Fruit fly (Drosophila melanogaster) whole organism, embryonic: ENCODE results near the gene CG31792.

Experiments
- B-H2 ChIP-seq: fragments of 200-800 bp; sonication (Bioruptor generic); optimal IDR thresholded peaks from 2 replicates; lab custom pipeline; 2018; ENCODE audit warnings: missing biosample characterization, mild to moderate bottlenecking, missing genetic modification characterization
- BtbVII ChIP-seq: fragments of 200-800 bp; sonication (Bioruptor generic); optimal IDR thresholded peaks from 3 replicates; lab custom pipeline; 2017; ENCODE audit warnings: missing biosample characterization, mild to moderate bottlenecking, missing genetic modification characterization
- CG10267 ChIP-seq: fragments of 200-800 bp; sonication (Bioruptor generic); optimal IDR thresholded peaks from 2 replicates; lab custom pipeline; 2018; ENCODE audit warnings: missing biosample characterization, mild to moderate bottlenecking, missing genetic modification characterization, moderate library complexity
- CG12391 ChIP-seq: fragments of 200-800 bp; sonication (Bioruptor generic); optimal IDR thresholded peaks from 3 replicates; lab custom pipeline; 2018; ENCODE audit warnings: missing biosample characterization, mild to moderate bottlenecking, missing genetic modification characterization, moderate library complexity
- CG15011 ChIP-seq: fragments of 200-800 bp; sonication (Bioruptor generic); optimal IDR thresholded peaks from 3 replicates; lab custom pipeline; 2018; ENCODE audit warnings: missing biosample characterization, mild to moderate bottlenecking, missing genetic modification characterization
- CG1603 ChIP-seq: fragments of 200-800 bp; sonication (Bioruptor generic); optimal IDR thresholded peaks from 2 replicates; lab custom pipeline; 2019; ENCODE audit warnings: missing biosample characterization, mild to moderate bottlenecking, missing genetic modification characterization, moderate library complexity
- CG16779 ChIP-seq: fragments of 200-800 bp; sonication (Bioruptor generic); IDR thresholded peaks from 2 replicates; pipeline ENCODE4 v1.3.6; 2022; ENCODE audit warnings: missing biosample characterization, missing genetic modification characterization
- CG17328 ChIP-seq: fragments of 200-800 bp; sonication (Bioruptor generic); IDR thresholded peaks from 2 replicates; pipeline ENCODE4 v1.3.6; 2022; ENCODE audit warnings: missing biosample characterization, missing genetic modification characterization
- CG17359 ChIP-seq: fragments of 200-800 bp; sonication (Bioruptor generic); optimal IDR thresholded peaks from 3 replicates; lab custom pipeline; 2018; ENCODE audit warnings: missing biosample characterization, mild to moderate bottlenecking, missing genetic modification characterization, moderate library complexity
- CG17802 ChIP-seq: fragments of 200-800 bp; sonication (Bioruptor generic); optimal IDR thresholded peaks from 2 replicates; lab custom pipeline; 2018; ENCODE audit warnings: missing biosample characterization, mild to moderate bottlenecking, missing genetic modification characterization, moderate library complexity
- CG17912 ChIP-seq: fragments of 200-800 bp; sonication (Bioruptor generic); optimal IDR thresholded peaks from 2 replicates; lab custom pipeline; 2018; ENCODE audit warnings: missing biosample characterization, mild to moderate bottlenecking, missing genetic modification characterization
- CG1832 ChIP-seq: fragments of 200-800 bp; sonication (Bioruptor generic); optimal IDR thresholded peaks from 2 replicates; lab custom pipeline; 2017; ENCODE audit warnings: missing biosample characterization, mild to moderate bottlenecking, missing genetic modification characterization, inconsistent platforms
- CG31441 ChIP-seq: fragments of 200-800 bp; sonication (Bioruptor generic); IDR thresholded peaks from 2 replicates; pipeline ENCODE4 v1.3.6; 2022; ENCODE audit warnings: missing biosample characterization, missing genetic modification characterization
- CG3407 ChIP-seq: fragments of 200-800 bp; sonication (Bioruptor generic); optimal IDR thresholded peaks from 2 replicates; lab custom pipeline; 2018; ENCODE audit warnings: missing biosample characterization, mild to moderate bottlenecking, missing genetic modification characterization
- CG4282 ChIP-seq: fragments of 200-800 bp; sonication (Bioruptor generic); optimal IDR thresholded peaks from 2 replicates; lab custom pipeline; 2016; ENCODE audit warnings: missing biosample characterization, missing genetic modification characterization
- CG43689 ChIP-seq: fragments of 200-800 bp; sonication (Bioruptor generic); IDR thresholded peaks from 2 replicates; pipeline ENCODE4 v1.3.6; 2022; ENCODE audit warnings: missing biosample characterization, missing genetic modification characterization
- CG7357 ChIP-seq: fragments of 200-800 bp; sonication (Bioruptor generic); IDR thresholded peaks from 3 replicates; pipeline ENCODE4 v1.3.6; 2022; ENCODE audit warnings: missing biosample characterization, missing genetic modification characterization
- CG8478 ChIP-seq: fragments of >200 bp; optimal IDR thresholded peaks from 2 replicates; lab custom pipeline; 2018
- CG8924 ChIP-seq: fragments of 200-800 bp; optimal IDR thresholded peaks from 3 replicates; lab custom pipeline; 2019; ENCODE audit warnings: missing biosample characterization, mild to moderate bottlenecking, missing genetic modification characterization, moderate library complexity
- CG8944 ChIP-seq: fragments of 200-800 bp; sonication (Bioruptor generic); optimal IDR thresholded peaks from 3 replicates; lab custom pipeline; 2016; ENCODE audit warnings: missing biosample characterization, missing genetic modification characterization
- CG9609 ChIP-seq: fragments of 200-800 bp; sonication (Bioruptor generic); optimal IDR thresholded peaks from 3 replicates; lab custom pipeline; 2016; ENCODE audit warnings: missing biosample characterization, missing genetic modification characterization
- CG9727 ChIP-seq: fragments of 200-800 bp; sonication (Bioruptor generic); optimal IDR thresholded peaks from 3 replicates; lab custom pipeline; 2017; ENCODE audit warnings: missing biosample characterization, mild to moderate bottlenecking, missing genetic modification characterization
- CG9817 ChIP-seq: fragments of 200-800 bp; sonication (Bioruptor generic); optimal IDR thresholded peaks from 2 replicates; lab custom pipeline; 2018; ENCODE audit warnings: missing biosample characterization, mild to moderate bottlenecking, missing genetic modification characterization, moderate library complexity
- Chrac-16 ChIP-seq: fragments of 200-800 bp; sonication (Bioruptor generic); optimal IDR thresholded peaks from 3 replicates; lab custom pipeline; 2016; ENCODE audit warnings: missing biosample characterization, missing genetic modification characterization
- Dfd ChIP-seq, 2 experiments: fragments of >200 bp; optimal IDR thresholded peaks; 2 replicates each; lab custom pipeline; 2017; ENCODE audit warnings: missing biosample characterization in 2 of 2, missing genetic modification characterization in 2 of 2
- Hmr ChIP-seq: fragments of 200-800 bp; sonication (Bioruptor generic); optimal IDR thresholded peaks from 3 replicates; lab custom pipeline; 2017; ENCODE audit warnings: mild to moderate bottlenecking, missing biosample characterization, missing genetic modification reagents, missing genetic modification characterization
- Hr78 ChIP-seq, 2 experiments: fragments of 200-800 bp in 1 of 2; fragments of >200 bp in 1 of 2; sonication (Bioruptor generic) in 1 of 2; optimal IDR thresholded peaks; 2 replicates each; lab custom pipeline; 2017 to 2019; ENCODE audit warnings: missing biosample characterization in 2 of 2, missing genetic modification characterization in 2 of 2, mild to moderate bottlenecking in 1 of 2, moderate library complexity in 1 of 2
- Kr ChIP-seq: fragments of 200-800 bp; sonication (Bioruptor generic); optimal IDR thresholded peaks from 2 replicates; lab custom pipeline; 2017; ENCODE audit warnings: missing biosample characterization, mild to moderate bottlenecking, missing genetic modification characterization
- Mad ChIP-seq: fragments of 200-800 bp; sonication (Bioruptor generic); optimal IDR thresholded peaks from 2 replicates; lab custom pipeline; 2016; ENCODE audit warnings: missing biosample characterization, missing genetic modification characterization
- Mes4 ChIP-seq: fragments of 200-800 bp; sonication (Bioruptor generic); optimal IDR thresholded peaks from 2 replicates; lab custom pipeline; 2016; ENCODE audit warnings: missing biosample characterization, missing genetic modification characterization
- Ravus ChIP-seq: fragments of 200-800 bp; sonication (Bioruptor generic); IDR thresholded peaks from 2 replicates; pipeline ENCODE4 v1.3.6; 2022; ENCODE audit warnings: missing biosample characterization, missing genetic modification characterization
- Sox102F ChIP-seq: fragments of 200-800 bp; sonication (Bioruptor generic); optimal IDR thresholded peaks from 2 replicates; lab custom pipeline; 2018; ENCODE audit warnings: missing biosample characterization, mild to moderate bottlenecking, missing genetic modification characterization, moderate library complexity
- Spps ChIP-seq: fragments of 200-800 bp; sonication (Bioruptor generic); optimal IDR thresholded peaks from 2 replicates; lab custom pipeline; 2018; ENCODE audit warnings: missing biosample characterization, mild to moderate bottlenecking, missing genetic modification characterization
- Sry-β ChIP-seq: fragments of 200-800 bp; sonication (Bioruptor generic); optimal IDR thresholded peaks from 2 replicates; lab custom pipeline; 2018; ENCODE audit warnings: missing biosample characterization, mild to moderate bottlenecking, missing genetic modification characterization, moderate library complexity
- ac ChIP-seq: fragments of 200-800 bp; sonication (Bioruptor generic); optimal IDR thresholded peaks from 3 replicates; lab custom pipeline; 2017; ENCODE audit warnings: missing biosample characterization, mild to moderate bottlenecking, missing genetic modification characterization
- dimm ChIP-seq: fragments of 200-800 bp; sonication (Bioruptor generic); IDR thresholded peaks from 2 replicates; pipeline ENCODE4 v1.3.6; 2022; ENCODE audit warnings: missing biosample characterization, missing genetic modification characterization
- dmrt11E ChIP-seq: fragments of 200-800 bp; sonication (Bioruptor generic); optimal IDR thresholded peaks from 3 replicates; lab custom pipeline; 2018; ENCODE audit warnings: missing biosample characterization, mild to moderate bottlenecking, missing genetic modification characterization, moderate library complexity
- dpn ChIP-seq, 2 experiments: fragments of 200-800 bp; sonication (Bioruptor generic); optimal IDR thresholded peaks; 3 replicates each; lab custom pipeline; 2016; ENCODE audit warnings: missing biosample characterization in 2 of 2, missing genetic modification characterization in 2 of 2
- emc ChIP-seq: fragments of 200-800 bp; sonication (Bioruptor generic); optimal IDR thresholded peaks from 2 replicates; lab custom pipeline; 2016; ENCODE audit warnings: missing biosample characterization, missing genetic modification characterization
- ewg ChIP-seq: fragments of 200-800 bp; sonication (Bioruptor generic); optimal IDR thresholded peaks from 3 replicates; lab custom pipeline; 2017; ENCODE audit warnings: mild to moderate bottlenecking, missing biosample characterization, missing genetic modification reagents, missing genetic modification characterization
- fd3F ChIP-seq: fragments of 200-800 bp; sonication (Bioruptor generic); optimal IDR thresholded peaks from 2 replicates; lab custom pipeline; 2018; ENCODE audit warnings: missing biosample characterization, mild to moderate bottlenecking, missing genetic modification characterization, moderate library complexity
- jing ChIP-seq: fragments of 200-800 bp; sonication (Bioruptor generic); optimal IDR thresholded peaks from 2 replicates; lab custom pipeline; 2018; ENCODE audit warnings: missing biosample characterization, mild to moderate bottlenecking, missing genetic modification characterization
- oc ChIP-seq: fragments of 200-800 bp; sonication (Bioruptor generic); optimal IDR thresholded peaks from 2 replicates; lab custom pipeline; 2018; ENCODE audit warnings: missing biosample characterization, mild to moderate bottlenecking, missing genetic modification characterization, moderate library complexity
- p53 ChIP-seq: fragments of 200-800 bp; sonication (Bioruptor generic); optimal IDR thresholded peaks from 2 replicates; lab custom pipeline; 2016; ENCODE audit warnings: missing biosample characterization, missing genetic modification characterization
- rib ChIP-seq: fragments of 200-800 bp; sonication (Bioruptor generic); IDR thresholded peaks from 2 replicates; pipeline ENCODE4 v1.3.6; 2022; ENCODE audit warnings: missing biosample characterization, missing genetic modification characterization
- run ChIP-seq: fragments of 200-800 bp; sonication (Bioruptor generic); optimal IDR thresholded peaks from 3 replicates; lab custom pipeline; 2018; ENCODE audit warnings: missing biosample characterization, mild to moderate bottlenecking, missing genetic modification characterization
- sisA ChIP-seq: fragments of 200-800 bp; sonication (Bioruptor generic); IDR thresholded peaks from 2 replicates; pipeline ENCODE4 v1.3.6; 2022; ENCODE audit warnings: missing biosample characterization, missing genetic modification characterization
- tio ChIP-seq: fragments of 200-800 bp; sonication (Bioruptor generic); optimal IDR thresholded peaks from 2 replicates; lab custom pipeline; 2017; ENCODE audit warnings: missing biosample characterization, missing genetic modification characterization, inconsistent platforms
- trh ChIP-seq: fragments of 200-800 bp; sonication (Bioruptor generic); optimal IDR thresholded peaks from 2 replicates; lab custom pipeline; 2016; ENCODE audit warnings: missing biosample characterization, missing genetic modification characterization
- tx ChIP-seq: fragments of 200-800 bp; sonication (Bioruptor generic); optimal IDR thresholded peaks from 2 replicates; lab custom pipeline; 2016; ENCODE audit warnings: missing biosample characterization, missing genetic modification characterization
- z ChIP-seq: fragments of 200-800 bp; sonication (Bioruptor generic); IDR thresholded peaks from 3 replicates; pipeline ENCODE4 v1.3.6; 2022; ENCODE audit warnings: missing biosample characterization, missing genetic modification characterization

The CG31792 gene

DNA sequence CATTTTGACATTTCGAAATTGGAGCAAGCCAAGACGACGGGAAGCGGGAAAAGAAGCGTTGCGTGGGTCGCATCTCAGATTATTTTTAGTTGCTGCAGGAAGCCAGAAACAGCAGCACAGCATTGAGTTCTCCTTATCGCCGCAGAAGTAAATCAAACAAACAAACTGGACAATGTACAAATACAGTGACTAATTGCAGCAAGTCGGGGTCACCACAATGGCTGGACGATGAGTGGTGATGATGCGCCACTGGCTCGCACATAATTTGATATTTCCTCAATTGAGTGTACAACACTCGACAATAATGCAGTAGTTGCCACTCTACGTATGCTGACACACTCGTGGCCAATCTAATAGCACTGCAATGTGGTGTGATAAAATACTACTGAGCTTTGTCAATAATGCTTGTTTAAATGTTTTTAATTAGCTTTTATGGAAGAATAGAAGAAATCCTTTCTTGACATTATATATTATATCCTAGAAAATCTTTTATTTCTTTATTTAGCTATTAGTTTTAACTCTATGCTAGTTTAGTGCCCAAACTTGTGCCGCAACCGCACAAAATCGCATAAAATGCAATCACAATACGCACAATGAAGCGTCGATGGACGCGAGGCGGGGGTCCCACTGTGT is 15.2 kb upstream of the CG31792 start (continued):
- TF ChIP-seq CG16779 (GFP tag; lab: Robert Waterston, UW), result no peak
- TF ChIP-seq CG17359 (tag; lab: Kevin White, UChicago), result peak; percentile 64
- no peak for TF ChIP-seq CG4282 (GFP tag; lab: Kevin White, UChicago)
- TF ChIP-seq CG17912 (GFP tag; lab: Kevin White, UChicago), result no peak
- no peak for TF ChIP-seq Ravus
- no peak for TF ChIP-seq CG3407 (GFP tag; lab: Kevin White, UChicago)
- no peak for TF ChIP-seq Mes4 (GFP tag; lab: Kevin White, UChicago)
- TF ChIP-seq CG15011, result no peak
- TF ChIP-seq CG9609 (GFP tag; lab: Kevin White, UChicago), result no peak
- peak; percentile 57 for TF ChIP-seq dmrt11E (tag; lab: Kevin White, UChicago)
- no peak for TF ChIP-seq ac (GFP tag; lab: Kevin White, UChicago)
- no peak for TF ChIP-seq CG8944 (GFP tag; lab: Kevin White, UChicago)
- no peak for TF ChIP-seq emc (GFP tag; lab: Kevin White, UChicago)
- TF ChIP-seq CG8924, result peak; percentile 46
- TF ChIP-seq rib (GFP tag; lab: Robert Waterston, UW), result no peak
- no peak for TF ChIP-seq sisA (GFP tag; lab: Robert Waterston, UW)
- TF ChIP-seq p53 (GFP tag; lab: Kevin White, UChicago), result no peak
- TF ChIP-seq jing, result no peak
- no peak for TF ChIP-seq Dfd (GFP tag; optimal IDR thresholded peaks at IDR 0.05; lab: Kevin White, UChicago)
- peak; percentile 32 for TF ChIP-seq CG9727
- TF ChIP-seq CG17328, result peak; percentile 45
- TF ChIP-seq B-H2 (GFP tag; lab: Kevin White, UChicago), result no peak
- no peak for TF ChIP-seq tio
- TF ChIP-seq Sox102F, result peak; percentile 69
- no peak for TF ChIP-seq run (tag; lab: Kevin White, UChicago)
- peak; percentile 51; the same call in 1 of the 2 replicates for TF ChIP-seq CG31441 (GFP tag; lab: Robert Waterston, UW)
- no peak for TF ChIP-seq Chrac-16 (GFP tag; lab: Kevin White, UChicago)
- no peak for TF ChIP-seq CG1603 (tag; lab: Kevin White, UChicago)
- no peak for TF ChIP-seq CG9817 (tag; lab: Kevin White, UChicago)
- TF ChIP-seq oc (tag; lab: Kevin White, UChicago), result no peak
- peak; percentile 11 for TF ChIP-seq ewg (GFP tag; lab: Kevin White, UChicago)
- TF ChIP-seq CG10267, result peak; percentile 22
- TF ChIP-seq dpn (GFP tag; optimal IDR thresholded peaks at IDR 0.05; lab: Kevin White, UChicago), result peak in 1 of 2 experiments; percentile 0
- TF ChIP-seq CG1832 (GFP tag; lab: Kevin White, UChicago), result no peak
- TF ChIP-seq tx (GFP tag; lab: Kevin White, UChicago), result no peak
- TF ChIP-seq CG12391 (tag; lab: Kevin White, UChicago), result peak; percentile 35
- peak; percentile 33; the same call in 1 of the 3 replicates for TF ChIP-seq z
- no peak for TF ChIP-seq fd3F (GFP tag; lab: Kevin White, UChicago)
- no peak for TF ChIP-seq Sry-β
- no peak for TF ChIP-seq trh
- no peak for TF ChIP-seq CG43689
- TF ChIP-seq CG17802 (tag; lab: Kevin White, UChicago), result no peak
- TF ChIP-seq Kr (GFP tag; lab: Kevin White, UChicago), result no peak
- TF ChIP-seq Mad (GFP tag; lab: Kevin White, UChicago), result no peak
- peak; percentile 24 for TF ChIP-seq Spps (tag; lab: Kevin White, UChicago)
- TF ChIP-seq CG7357 (GFP tag; lab: Robert Waterston, UW), result no peak
- peak in 1 of 2 experiments; percentile 30 for TF ChIP-seq Hr78 (GFP tag; optimal IDR thresholded peaks at IDR 0.05; lab: Kevin White, UChicago)
- no peak for TF ChIP-seq Hmr (GFP tag; lab: Kevin White, UChicago)
- TF ChIP-seq CG8478 (lab: Kevin White, UChicago), result no peak
- TF ChIP-seq dimm (GFP tag; lab: Robert Waterston, UW), result no peak
- TF ChIP-seq BtbVII, result no peak
